Worm (Caenorhabditis elegans) whole organism, mixed stage, embryonic: ENCODE results near the gene C54G7.1.

ENCODE experiments used
- blmp-1 ChIP-seq: fragments of 150-350 bp; optimal IDR thresholded peaks from 2 replicates; lab custom pipeline; 2014; ENCODE audit warnings: missing biosample characterization, missing genetic modification characterization
- ceh-39 ChIP-seq: fragments of 150-350 bp; optimal IDR thresholded peaks from 2 replicates; lab custom pipeline; 2014; ENCODE audit warnings: missing biosample characterization, missing genetic modification characterization
- drap-1 ChIP-seq: fragments of 200-800 bp; sonication (Bioruptor generic); optimal IDR thresholded peaks from 3 replicates; lab custom pipeline; 2018; ENCODE audit warnings: mild to moderate bottlenecking, missing genetic modification characterization, missing compliant biosample characterization
- elt-1 ChIP-seq: sonication (generic microtip); optimal IDR thresholded peaks from 2 replicates; lab custom pipeline; 2017; ENCODE audit warnings: missing genetic modification characterization, mild to moderate bottlenecking, missing compliant biosample characterization, antibody characterized with exemption, moderate library complexity, borderline replicate concordance; ENCODE audit not compliant: insufficient read depth
- flh-1 ChIP-seq: fragments of 200-800 bp; sonication (Bioruptor generic); optimal IDR thresholded peaks from 2 replicates; lab custom pipeline; 2018; ENCODE audit warnings: mild to moderate bottlenecking, missing genetic modification characterization, moderate library complexity, missing compliant biosample characterization
- hlh-1 ChIP-seq: fragments of 150-350 bp; optimal IDR thresholded peaks from 2 replicates; lab custom pipeline; 2014; ENCODE audit warnings: missing biosample characterization, missing genetic modification reagents, missing genetic modification characterization
- lin-13 ChIP-seq: fragments of 150-350 bp; optimal IDR thresholded peaks from 2 replicates; lab custom pipeline; 2014; ENCODE audit warnings: missing biosample characterization, missing genetic modification characterization
- lsy-2 ChIP-seq: fragments of 150-350 bp; optimal IDR thresholded peaks from 2 replicates; lab custom pipeline; 2014; ENCODE audit warnings: missing biosample characterization, missing genetic modification characterization
- mab-5 ChIP-seq: fragments of 150-350 bp; optimal IDR thresholded peaks from 2 replicates; lab custom pipeline; 2014; ENCODE audit warnings: missing biosample characterization, missing genetic modification characterization
- mls-2 ChIP-seq: sonication (generic microtip); optimal IDR thresholded peaks from 2 replicates; lab custom pipeline; 2016; ENCODE audit warnings: mild to moderate bottlenecking, missing genetic modification characterization, moderate library complexity, missing compliant biosample characterization
- pha-4 ChIP-seq: fragments of 150-350 bp; optimal IDR thresholded peaks from 2 replicates; lab custom pipeline; 2018; ENCODE audit warnings: missing biosample characterization, missing genetic modification reagents, missing genetic modification characterization
- unc-120 ChIP-seq: sonication (generic microtip); optimal IDR thresholded peaks from 2 replicates; lab custom pipeline; 2017; ENCODE audit warnings: missing genetic modification characterization, missing compliant biosample characterization; ENCODE audit not compliant: poor library complexity, severe bottlenecking
- unc-62 ChIP-seq: fragments of 150-350 bp; optimal IDR thresholded peaks from 2 replicates; lab custom pipeline; 2014; ENCODE audit warnings: missing biosample characterization, missing genetic modification reagents, missing genetic modification characterization

The C54G7.1 gene

ce11 chrX:5592517-5593183, 48.9 kb downstream of the C54G7.1 start, which contains the start of gene unc-97:
Gene unc-97, plus strand, starts transcription at chrX:5593133.
- TF ChIP-seq drap-1 (GFP tag; lab: Kevin White, UChicago) (no peak), unc-62 (GFP tag; lab: Kevin White, UChicago) (peak; percentile 68), mls-2 (tag; lab: Kevin White, UChicago) (no peak), blmp-1 (no peak), unc-120 (peak; percentile 49), elt-1 (no peak), pha-4 (tag; lab: Kevin White, UChicago) (no peak), flh-1 (GFP tag; lab: Kevin White, UChicago) (no peak), lsy-2 (no peak), ceh-39 (no peak), mab-5 (tag; lab: Kevin White, UChicago) (no peak), lin-13 (no peak), hlh-1 (tag; lab: Kevin White, UChicago) (peak; percentile 86)
- TF ChIP-seq, all 35 proteins: peak for 3
